Worm (Caenorhabditis elegans) whole organism, young adult: ENCODE results near the gene Y57A10B.6.

Experiments used
- B0035.1 ChIP-seq: sonication (generic microtip); optimal IDR thresholded peaks from 2 replicates; lab custom pipeline; 2016; ENCODE audit warnings: missing genetic modification characterization, mild to moderate bottlenecking, missing compliant biosample characterization, missing genotype, missing genetic modification reagents
- B0261.1 ChIP-seq: sonication (generic microtip); optimal IDR thresholded peaks from 2 replicates; lab custom pipeline; 2016; ENCODE audit warnings: mild to moderate bottlenecking, missing genetic modification characterization, moderate library complexity, missing compliant biosample characterization
- C06A6.2 ChIP-seq: fragments of 200-800 bp; sonication (Bioruptor generic); conservative IDR thresholded peaks from 2 replicates; pipeline ENCODE4 v1.3.6; 2022; ENCODE audit warnings: missing genetic modification characterization, missing compliant biosample characterization
- F10E7.11 ChIP-seq: sonication (generic microtip); optimal IDR thresholded peaks from 2 replicates; lab custom pipeline; 2017; ENCODE audit warnings: mild to moderate bottlenecking, missing genetic modification characterization, moderate library complexity, missing compliant biosample characterization
- F49E8.2 ChIP-seq: sonication (generic microtip); optimal IDR thresholded peaks from 3 replicates; lab custom pipeline; 2017; ENCODE audit warnings: missing genetic modification characterization, mild to moderate bottlenecking, missing compliant biosample characterization, antibody characterized with exemption, moderate library complexity; ENCODE audit not compliant: insufficient read depth
- F55B11.4 ChIP-seq: sonication (generic microtip); optimal IDR thresholded peaks from 2 replicates; lab custom pipeline; 2016; ENCODE audit warnings: missing compliant biosample characterization, missing genetic modification characterization, borderline replicate concordance; ENCODE audit not compliant: insufficient read depth
- K12H6.12 ChIP-seq: fragments of 200-800 bp; sonication (Bioruptor generic); optimal IDR thresholded peaks from 2 replicates; lab custom pipeline; 2018; ENCODE audit warnings: mild to moderate bottlenecking, missing genetic modification characterization, missing compliant biosample characterization
- T07F8.4 ChIP-seq: sonication (generic microtip); optimal IDR thresholded peaks from 2 replicates; lab custom pipeline; 2016; ENCODE audit warnings: mild to moderate bottlenecking, missing genetic modification characterization, moderate library complexity, missing compliant biosample characterization
- Y53F4B.3 ChIP-seq: fragments of 200-800 bp; sonication (Bioruptor generic); IDR thresholded peaks from 2 replicates; pipeline ENCODE4 v1.3.6; 2022; ENCODE audit warnings: missing genetic modification reagents, missing genetic modification characterization, missing compliant biosample characterization
- Y53G8AR.9 ChIP-seq: fragments of 200-800 bp; sonication (Bioruptor generic); conservative IDR thresholded peaks from 2 replicates; pipeline ENCODE4 v1.3.6; 2022; ENCODE audit warnings: missing genetic modification reagents, missing genetic modification characterization, missing compliant biosample characterization
- Y56A3A.18 ChIP-seq: fragments of 200-800 bp; sonication (Bioruptor generic); IDR thresholded peaks from 2 replicates; pipeline ENCODE4 v1.3.6; 2022; ENCODE audit warnings: missing genetic modification reagents, missing genetic modification characterization, missing compliant biosample characterization
- Y79H2A.3 ChIP-seq: fragments of 200-800 bp; sonication (Bioruptor generic); conservative IDR thresholded peaks from 2 replicates; pipeline ENCODE4 v1.3.6; 2022; ENCODE audit warnings: missing genetic modification reagents, missing genetic modification characterization, missing compliant biosample characterization
- akir-1 ChIP-seq: fragments of 200-800 bp; sonication (Bioruptor generic); optimal IDR thresholded peaks from 2 replicates; lab custom pipeline; 2018; ENCODE audit warnings: mild to moderate bottlenecking, missing genetic modification characterization, moderate library complexity, missing compliant biosample characterization
- cebp-1 ChIP-seq, 2 experiments: fragments of 200-800 bp in 1 of 2; sonication (Bioruptor generic) in 1 of 2; sonication (generic microtip) in 1 of 2; IDR thresholded peaks in 1 of 2; optimal IDR thresholded peaks in 1 of 2; 2 replicates each; pipeline versions ENCODE4 v1.3.6 to Lab custom; 2017 to 2022; ENCODE audit warnings: missing compliant biosample characterization in 2 of 2, missing genetic modification characterization in 2 of 2, mild to moderate bottlenecking in 1 of 2, missing genetic modification reagents in 1 of 2, moderate library complexity in 1 of 2
- ceh-40 ChIP-seq: fragments of 200-800 bp; sonication (Bioruptor generic); IDR thresholded peaks from 2 replicates; pipeline ENCODE4 v1.3.6; 2022; ENCODE audit warnings: missing genetic modification characterization, missing compliant biosample characterization
- ceh-58 ChIP-seq: fragments of 200-800 bp; sonication (Bioruptor generic); IDR thresholded peaks from 2 replicates; pipeline ENCODE4 v1.3.6; 2022; ENCODE audit warnings: missing genetic modification characterization, missing compliant biosample characterization
- egl-44 ChIP-seq: fragments of 200-800 bp; sonication (Bioruptor generic); IDR thresholded peaks from 2 replicates; pipeline ENCODE4 v1.3.6; 2022; ENCODE audit warnings: missing genetic modification reagents, missing genetic modification characterization, missing compliant biosample characterization
- egrh-3 ChIP-seq: fragments of 200-800 bp; sonication (Bioruptor generic); IDR thresholded peaks from 2 replicates; pipeline ENCODE4 v1.3.6; 2022; ENCODE audit warnings: missing genetic modification reagents, missing genetic modification characterization, missing compliant biosample characterization
- him-1 ChIP-seq: sonication (generic microtip); optimal IDR thresholded peaks from 2 replicates; lab custom pipeline; 2016; ENCODE audit warnings: missing genotype, missing genetic modification reagents, missing genetic modification characterization, missing compliant biosample characterization
- hmg-1.2 ChIP-seq: fragments of 200-800 bp; sonication (Bioruptor generic); IDR thresholded peaks from 2 replicates; pipeline ENCODE4 v1.3.6; 2022; ENCODE audit warnings: missing genetic modification reagents, missing genetic modification characterization, missing compliant biosample characterization
- lag-1 ChIP-seq: fragments of 200-800 bp; sonication (Bioruptor generic); IDR thresholded peaks from 2 replicates; pipeline ENCODE4 v1.3.6; 2022; ENCODE audit warnings: missing genetic modification reagents, missing genetic modification characterization, missing compliant biosample characterization
- let-607 ChIP-seq, 2 experiments: fragments of 200-800 bp in 1 of 2; sonication (Bioruptor generic) in 1 of 2; sonication (generic microtip) in 1 of 2; optimal IDR thresholded peaks; 2 replicates each; lab custom pipeline; 2016 to 2018; ENCODE audit warnings: mild to moderate bottlenecking in 2 of 2, missing compliant biosample characterization in 2 of 2, missing genetic modification characterization in 2 of 2, moderate library complexity in 2 of 2, missing genotype in 1 of 2
- lin-40 ChIP-seq: sonication (generic microtip); optimal IDR thresholded peaks from 2 replicates; lab custom pipeline; 2016; ENCODE audit warnings: missing genetic modification characterization, mild to moderate bottlenecking, missing compliant biosample characterization, missing genotype, missing genetic modification reagents
- lin-54 ChIP-seq: fragments of 200-800 bp; sonication (Bioruptor generic); optimal IDR thresholded peaks from 2 replicates; lab custom pipeline; 2018; ENCODE audit warnings: mild to moderate bottlenecking, missing genetic modification characterization, missing compliant biosample characterization
- madf-3 ChIP-seq: fragments of 200-800 bp; sonication (Bioruptor generic); IDR thresholded peaks from 2 replicates; pipeline ENCODE4 v1.3.6; 2022; ENCODE audit warnings: missing genetic modification reagents, missing genetic modification characterization, missing compliant biosample characterization
- madf-8 ChIP-seq: fragments of 200-800 bp; sonication (Bioruptor generic); conservative IDR thresholded peaks from 2 replicates; pipeline ENCODE4 v1.3.6; 2022; ENCODE audit warnings: missing genetic modification reagents, missing genetic modification characterization, missing compliant biosample characterization
- nfyb-1 ChIP-seq: fragments of 200-800 bp; sonication (Bioruptor generic); IDR thresholded peaks from 2 replicates; pipeline ENCODE4 v1.3.6; 2022; ENCODE audit warnings: missing genetic modification reagents, missing genetic modification characterization, missing compliant biosample characterization
- pha-4 ChIP-seq: fragments of 150-350 bp; sonication (generic microtip); optimal IDR thresholded peaks from 2 replicates; lab custom pipeline; 2014; ENCODE audit warnings: missing biosample characterization, missing genetic modification reagents, missing genetic modification characterization
- rpc-1 ChIP-seq, 2 experiments: fragments of 150-350 bp in 1 of 2; sonication (generic microtip) in 1 of 2; optimal IDR thresholded peaks; 2 replicates each; lab custom pipeline; 2014 to 2018; ENCODE audit warnings: missing biosample characterization in 1 of 2, missing genetic modification characterization in 1 of 2, missing genetic modification reagents in 1 of 2, missing genotype in 1 of 2
- snpc-1.1 ChIP-seq: sonication (generic microtip); optimal IDR thresholded peaks from 2 replicates; lab custom pipeline; 2017; ENCODE audit warnings: missing genetic modification characterization, mild to moderate bottlenecking, missing compliant biosample characterization, antibody characterized with exemption, moderate library complexity, missing genotype, missing genetic modification reagents; ENCODE audit not compliant: insufficient read depth
- snpc-3.4 ChIP-seq: sonication (generic microtip); optimal IDR thresholded peaks from 2 replicates; lab custom pipeline; 2017; ENCODE audit warnings: missing genetic modification characterization, mild to moderate bottlenecking, missing compliant biosample characterization, antibody characterized with exemption, moderate library complexity, missing genotype, missing genetic modification reagents
- snpc-4 ChIP-seq, 5 experiments: fragments of 150-350 bp in 1 of 5; sonication (generic microtip) in 4 of 5; optimal IDR thresholded peaks; 2 replicates each; lab custom pipeline; 2014 to 2018; ENCODE audit warnings: missing genetic modification characterization in 5 of 5, missing biosample characterization in 3 of 5, antibody characterized with exemption in 2 of 5, mild to moderate bottlenecking in 2 of 5, missing compliant biosample characterization in 2 of 5, missing genotype in 2 of 5, moderate library complexity in 2 of 5, missing genetic modification reagents in 1 of 5
- somi-1 ChIP-seq: fragments of 200-800 bp; sonication (Bioruptor generic); optimal IDR thresholded peaks from 2 replicates; lab custom pipeline; 2018; ENCODE audit warnings: mild to moderate bottlenecking, missing genetic modification characterization, missing compliant biosample characterization
- tbp1 ChIP-seq: fragments of 200-800 bp; sonication (Bioruptor generic); optimal IDR thresholded peaks from 2 replicates; lab custom pipeline; 2018; ENCODE audit warnings: mild to moderate bottlenecking, missing genetic modification characterization, missing compliant biosample characterization
- unc-130 ChIP-seq: sonication (generic microtip); optimal IDR thresholded peaks from 2 replicates; lab custom pipeline; 2016; ENCODE audit warnings: missing genetic modification reagents, missing genetic modification characterization, missing compliant biosample characterization
- zfh-2 ChIP-seq: fragments of 200-800 bp; sonication (Bioruptor generic); conservative IDR thresholded peaks from 2 replicates; pipeline ENCODE4 v1.3.6; 2022; ENCODE audit warnings: missing genetic modification reagents, missing genetic modification characterization, missing compliant biosample characterization
- ztf-28 ChIP-seq: fragments of 200-800 bp; sonication (Bioruptor generic); IDR thresholded peaks from 2 replicates; pipeline ENCODE4 v1.3.6; 2022; ENCODE audit warnings: missing genetic modification reagents, missing genetic modification characterization, missing compliant biosample characterization
- ztf-3 ChIP-seq: fragments of 200-800 bp; sonication (Bioruptor generic); optimal IDR thresholded peaks from 2 replicates; lab custom pipeline; 2018; ENCODE audit warnings: mild to moderate bottlenecking, missing genetic modification characterization, missing compliant biosample characterization
- ztf-6 ChIP-seq: fragments of 200-800 bp; sonication (Bioruptor generic); IDR thresholded peaks from 2 replicates; pipeline ENCODE4 v1.3.6; 2022; ENCODE audit warnings: missing genetic modification reagents, missing genetic modification characterization, missing compliant biosample characterization

Gene Y57A10B.6

ce11 chrII:12380888-12381287 is 9.0 kb upstream of the Y57A10B.6 start:
- no peak for TF ChIP-seq egl-44 (GFP tag; lab: Robert Waterston, UW)
- no peak for TF ChIP-seq unc-130
- no peak for TF ChIP-seq pha-4
- TF ChIP-seq Y56A3A.18 = no peak
- TF ChIP-seq B0261.1 (tag; lab: Kevin White, UChicago) = no peak
- TF ChIP-seq T07F8.4 = no peak
- no peak for TF ChIP-seq madf-3 (GFP tag; lab: Robert Waterston, UW)
- no peak for TF ChIP-seq let-607 (tag; optimal IDR thresholded peaks at IDR 0.05; lab: Kevin White, UChicago)
- TF ChIP-seq lag-1 (GFP tag; lab: Robert Waterston, UW) = no peak
- TF ChIP-seq ztf-3 (GFP tag; lab: Kevin White, UChicago) = no peak
- no peak for TF ChIP-seq akir-1 (GFP tag; lab: Kevin White, UChicago)
- TF ChIP-seq somi-1 (GFP tag; lab: Kevin White, UChicago) = no peak
- no peak for TF ChIP-seq lin-40 (tag; lab: Kevin White, UChicago)
- no peak for TF ChIP-seq F10E7.11 (tag; lab: Kevin White, UChicago)
- no peak for TF ChIP-seq Y79H2A.3 (GFP tag; lab: Robert Waterston, UW)

ce11 chrII:12382625-12383562 is 7.0 kb upstream of the Y57A10B.6 start, which contains the start of gene btb-14:
Gene btb-14, plus strand, starts transcription at chrII:12383463.
- TF ChIP-seq K12H6.12 (tag; lab: Kevin White, UChicago) (peak; percentile 26), madf-8 (GFP tag; lab: Robert Waterston, UW) (no peak), hmg-1.2 (peak; percentile 84), madf-3 (GFP tag; lab: Robert Waterston, UW) (no peak), zfh-2 (GFP tag; lab: Robert Waterston, UW) (peak; percentile 75), snpc-4 (GFP tag; optimal IDR thresholded peaks at IDR 0.05; lab: Kevin White, UChicago) (peak; percentile 41), snpc-4 (tag; optimal IDR thresholded peaks at IDR 0.05; lab: Kevin White, UChicago) (peak in 3 of 4 experiments; percentile 51 to 71 (median 61)), B0035.1 (tag; lab: Kevin White, UChicago) (no peak), cebp-1 (GFP tag; IDR thresholded peaks at IDR 0.05; lab: Robert Waterston, UW) (no peak), cebp-1 (tag; optimal IDR thresholded peaks at IDR 0.05; lab: Kevin White, UChicago) (no peak), C06A6.2 (no peak), ztf-6 (GFP tag; lab: Robert Waterston, UW) (no peak)

ce11 chrII:12385815-12386214 is 4.1 kb upstream of the Y57A10B.6 start:
- peak; percentile 67 for TF ChIP-seq snpc-1.1 (tag; lab: Kevin White, UChicago)
- TF ChIP-seq rpc-1 (optimal IDR thresholded peaks at IDR 0.05; lab: Kevin White, UChicago) = no peak
- peak; percentile 8 for TF ChIP-seq rpc-1 (tag; optimal IDR thresholded peaks at IDR 0.05; lab: Kevin White, UChicago)
- peak; percentile 21 for TF ChIP-seq snpc-4 (GFP tag; optimal IDR thresholded peaks at IDR 0.05; lab: Kevin White, UChicago)
- TF ChIP-seq snpc-4 (tag; optimal IDR thresholded peaks at IDR 0.05; lab: Kevin White, UChicago) = peak in 3 of 4 experiments; percentile 28 to 90 (median 84)
- peak; percentile 31; the same call in 1 of the 2 replicates for TF ChIP-seq egrh-3 (GFP tag; lab: Robert Waterston, UW)
- no peak for TF ChIP-seq nfyb-1
- no peak for TF ChIP-seq him-1
- no peak for TF ChIP-seq ztf-28 (GFP tag; lab: Robert Waterston, UW)
- TF ChIP-seq Y53F4B.3 (GFP tag; lab: Robert Waterston, UW) = no peak
- no peak for TF ChIP-seq snpc-3.4 (tag; lab: Kevin White, UChicago)
- no peak for TF ChIP-seq Y53G8AR.9 (GFP tag; lab: Robert Waterston, UW)
- TF ChIP-seq hmg-1.2 = peak; percentile 17; the same call in 1 of the 2 replicates
- TF ChIP-seq cebp-1 (GFP tag; IDR thresholded peaks at IDR 0.05; lab: Robert Waterston, UW) = no peak
- no peak for TF ChIP-seq cebp-1 (tag; optimal IDR thresholded peaks at IDR 0.05; lab: Kevin White, UChicago)
- no peak for TF ChIP-seq ceh-40
- no peak for TF ChIP-seq ceh-58 (GFP tag; lab: Robert Waterston, UW)
- no peak for TF ChIP-seq lin-54
- TF ChIP-seq F55B11.4 (tag; lab: Kevin White, UChicago) = no peak
- no peak for TF ChIP-seq F49E8.2
- no peak for TF ChIP-seq unc-130
- peak; percentile 86 for TF ChIP-seq zfh-2 (GFP tag; lab: Robert Waterston, UW)
- TF ChIP-seq tbp1 (GFP tag; lab: Kevin White, UChicago) = no peak
